Worm (Caenorhabditis elegans) whole organism, L1 larva: ENCODE measurements around the gene lido-4.

Experiments used
- C04F5.9 ChIP-seq: sonication (generic microtip); optimal IDR thresholded peaks from 2 replicates; lab custom pipeline; 2016; ENCODE audit warnings: missing genetic modification characterization, missing compliant biosample characterization
- F16B12.6 ChIP-seq: fragments of 150-350 bp; optimal IDR thresholded peaks from 2 replicates; lab custom pipeline; 2014; ENCODE audit warnings: missing biosample characterization, missing genetic modification characterization
- Y116A8C.19 ChIP-seq: sonication (generic microtip); optimal IDR thresholded peaks from 2 replicates; lab custom pipeline; 2016; ENCODE audit warnings: missing compliant biosample characterization, missing genetic modification characterization, borderline replicate concordance
- blmp-1 ChIP-seq: fragments of 150-350 bp; optimal IDR thresholded peaks from 2 replicates; lab custom pipeline; 2014; ENCODE audit warnings: missing biosample characterization, missing genetic modification characterization
- ceh-63 ChIP-seq: fragments of 200-800 bp; sonication (Bioruptor generic); optimal IDR thresholded peaks from 2 replicates; lab custom pipeline; 2018; ENCODE audit warnings: mild to moderate bottlenecking, missing genetic modification characterization, missing compliant biosample characterization
- ceh-88 ChIP-seq: fragments of 200-800 bp; sonication (Bioruptor generic); IDR thresholded peaks from 2 replicates; pipeline ENCODE4 v1.3.6; 2022; ENCODE audit warnings: missing genetic modification characterization, missing compliant biosample characterization
- ces-1 ChIP-seq: fragments of 150-350 bp; optimal IDR thresholded peaks from 2 replicates; lab custom pipeline; 2014; ENCODE audit warnings: missing biosample characterization, missing genetic modification reagents, missing genetic modification characterization
- dpl-1 ChIP-seq, 3 experiments: fragments of 150-350 bp in 2 of 3; sonication (generic microtip) in 1 of 3; optimal IDR thresholded peaks; 2 replicates each; lab custom pipeline; 2014 to 2017; ENCODE audit warnings: missing biosample characterization in 3 of 3, missing genetic modification characterization in 3 of 3, missing genetic modification reagents in 3 of 3
- dsc-1 ChIP-seq: sonication (generic microtip); optimal IDR thresholded peaks from 2 replicates; lab custom pipeline; 2016; ENCODE audit warnings: mild to moderate bottlenecking, missing genetic modification characterization, missing compliant biosample characterization
- efl-1 ChIP-seq, 4 experiments: fragments of 150-350 bp; optimal IDR thresholded peaks in 3 of 4; peaks in 1 of 4; 1 replicate in 1 of 4; 2 replicates in 3 of 4; lab custom pipeline; 2014; ENCODE audit warnings: missing biosample characterization in 2 of 4, missing genetic modification characterization in 2 of 4, missing genetic modification reagents in 2 of 4
- efl-3 ChIP-seq: fragments of 200-800 bp; sonication (Bioruptor generic); optimal IDR thresholded peaks from 2 replicates; lab custom pipeline; 2018; ENCODE audit warnings: mild to moderate bottlenecking, missing genetic modification characterization, missing compliant biosample characterization
- egl-27 ChIP-seq, 2 experiments: fragments of 150-350 bp in 1 of 2; sonication (generic microtip); optimal IDR thresholded peaks; 3 replicates each; lab custom pipeline; 2017 to 2018; ENCODE audit warnings: missing biosample characterization in 2 of 2, missing genetic modification characterization in 2 of 2, missing genetic modification reagents in 2 of 2
- elt-2 ChIP-seq: sonication (generic microtip); optimal IDR thresholded peaks from 2 replicates; lab custom pipeline; 2016; ENCODE audit warnings: missing genetic modification characterization, mild to moderate bottlenecking, inconsistent platforms, missing compliant biosample characterization, missing genetic modification reagents
- elt-3 ChIP-seq, 6 experiments: fragments of 150-350 bp in 1 of 6; sonication (generic microtip); optimal IDR thresholded peaks; 2 replicates each; lab custom pipeline; 2017 to 2018; ENCODE audit warnings: missing biosample characterization in 6 of 6, missing genetic modification characterization in 6 of 6, inconsistent platforms in 1 of 6
- ets-5 ChIP-seq: fragments of 200-800 bp; sonication (Bioruptor generic); IDR thresholded peaks from 2 replicates; pipeline ENCODE4 v1.3.6; 2022; ENCODE audit warnings: missing genetic modification characterization, missing compliant biosample characterization
- fkh-10 ChIP-seq: sonication (generic microtip); optimal IDR thresholded peaks from 2 replicates; lab custom pipeline; 2017; ENCODE audit warnings: missing biosample characterization, missing genetic modification reagents, missing genetic modification characterization
- fkh-4 ChIP-seq: sonication (generic microtip); optimal IDR thresholded peaks from 2 replicates; lab custom pipeline; 2016; ENCODE audit warnings: missing compliant biosample characterization, missing genetic modification characterization, borderline replicate concordance
- fos-1 ChIP-seq: fragments of 150-350 bp; optimal IDR thresholded peaks from 2 replicates; lab custom pipeline; 2014; ENCODE audit warnings: missing biosample characterization, missing genetic modification characterization
- hlh-17 ChIP-seq: fragments of 200-800 bp; sonication (Bioruptor generic); optimal IDR thresholded peaks from 2 replicates; lab custom pipeline; 2018; ENCODE audit warnings: missing genetic modification characterization, mild to moderate bottlenecking, missing compliant biosample characterization, moderate library complexity, borderline replicate concordance
- hlh-4 ChIP-seq: sonication (generic microtip); optimal IDR thresholded peaks from 2 replicates; lab custom pipeline; 2016; ENCODE audit warnings: mild to moderate bottlenecking, missing genetic modification characterization, missing compliant biosample characterization
- isw-1 ChIP-seq: fragments of 200-800 bp; sonication (Bioruptor generic); IDR thresholded peaks from 2 replicates; pipeline ENCODE4 v1.3.6; 2022; ENCODE audit warnings: missing genetic modification characterization, missing compliant biosample characterization
- lin-13 ChIP-seq: fragments of 150-350 bp; optimal IDR thresholded peaks from 2 replicates; lab custom pipeline; 2014; ENCODE audit warnings: missing biosample characterization, missing genetic modification reagents, missing genetic modification characterization
- lin-14 ChIP-seq: fragments of 200-800 bp; sonication (Bioruptor generic); optimal IDR thresholded peaks from 2 replicates; lab custom pipeline; 2018; ENCODE audit warnings: mild to moderate bottlenecking, missing genetic modification characterization, moderate library complexity, missing compliant biosample characterization
- lin-15B ChIP-seq: fragments of 150-350 bp; sonication (generic microtip); optimal IDR thresholded peaks from 3 replicates; lab custom pipeline; 2014; ENCODE audit warnings: missing biosample characterization, missing genetic modification characterization
- lin-39 ChIP-seq: fragments of 150-350 bp; optimal IDR thresholded peaks from 2 replicates; lab custom pipeline; 2014; ENCODE audit warnings: missing biosample characterization, missing genetic modification reagents, missing genetic modification characterization
- lsy-2 ChIP-seq, 2 experiments: fragments of 150-350 bp; optimal IDR thresholded peaks; 2 replicates each; lab custom pipeline; 2014; ENCODE audit warnings: missing biosample characterization in 2 of 2, missing genetic modification characterization in 2 of 2
- mab-9 ChIP-seq: fragments of 200-800 bp; sonication (Bioruptor generic); IDR thresholded peaks from 2 replicates; pipeline ENCODE4 v1.3.6; 2022; ENCODE audit warnings: missing genetic modification reagents, missing genetic modification characterization, missing compliant biosample characterization
- mdl-1 ChIP-seq, 2 experiments: fragments of 150-350 bp; optimal IDR thresholded peaks; 2 replicates each; lab custom pipeline; 2014 to 2017; ENCODE audit warnings: missing biosample characterization in 2 of 2, missing genetic modification characterization in 2 of 2, inconsistent platforms in 1 of 2
- mep-1 ChIP-seq: fragments of 150-350 bp; optimal IDR thresholded peaks from 2 replicates; lab custom pipeline; 2014; ENCODE audit warnings: missing biosample characterization, missing genetic modification characterization
- nhr-12 ChIP-seq: sonication (generic microtip); optimal IDR thresholded peaks from 2 replicates; lab custom pipeline; 2017; ENCODE audit warnings: missing biosample characterization, missing genetic modification characterization
- nhr-237 ChIP-seq: fragments of 150-350 bp; optimal IDR thresholded peaks from 2 replicates; lab custom pipeline; 2014; ENCODE audit warnings: missing biosample characterization, missing genetic modification characterization
- nhr-28 ChIP-seq: fragments of 150-350 bp; optimal IDR thresholded peaks from 2 replicates; lab custom pipeline; 2014; ENCODE audit warnings: missing biosample characterization, missing genetic modification characterization
- nhr-84 ChIP-seq: sonication (generic microtip); optimal IDR thresholded peaks from 2 replicates; lab custom pipeline; 2017; ENCODE audit warnings: missing biosample characterization, missing genetic modification characterization
- nhr-90 ChIP-seq: sonication (generic microtip); optimal IDR thresholded peaks from 2 replicates; lab custom pipeline; 2016; ENCODE audit warnings: mild to moderate bottlenecking, missing genetic modification characterization, missing compliant biosample characterization; ENCODE audit not compliant: poor library complexity
- rnt-1 ChIP-seq: sonication (generic microtip); optimal IDR thresholded peaks from 2 replicates; lab custom pipeline; 2016; ENCODE audit warnings: mild to moderate bottlenecking, missing genetic modification characterization, moderate library complexity, missing compliant biosample characterization
- skn-1 ChIP-seq: fragments of 150-350 bp; optimal IDR thresholded peaks from 2 replicates; lab custom pipeline; 2014; ENCODE audit warnings: missing biosample characterization, missing genetic modification characterization
- snpc-4 ChIP-seq: fragments of 150-350 bp; optimal IDR thresholded peaks from 2 replicates; lab custom pipeline; 2014; ENCODE audit warnings: missing biosample characterization, missing genetic modification characterization
- snu-23 ChIP-seq: sonication (generic microtip); optimal IDR thresholded peaks from 2 replicates; lab custom pipeline; 2016; ENCODE audit warnings: missing genetic modification characterization, missing compliant biosample characterization
- sptf-1 ChIP-seq: fragments of 150-350 bp; optimal IDR thresholded peaks from 2 replicates; lab custom pipeline; 2014; ENCODE audit warnings: missing biosample characterization, missing genetic modification characterization
- swsn-7 ChIP-seq: sonication (generic microtip); optimal IDR thresholded peaks from 2 replicates; lab custom pipeline; 2016; ENCODE audit warnings: missing genetic modification characterization, missing compliant biosample characterization
- tbx-2 ChIP-seq: sonication (generic microtip); optimal IDR thresholded peaks from 2 replicates; lab custom pipeline; 2016; ENCODE audit warnings: missing genetic modification characterization, missing compliant biosample characterization
- unc-130 ChIP-seq: fragments of 150-350 bp; optimal IDR thresholded peaks from 2 replicates; lab custom pipeline; 2017; ENCODE audit warnings: missing biosample characterization, missing genetic modification characterization, inconsistent platforms
- unc-86 ChIP-seq: sonication (generic microtip); optimal IDR thresholded peaks from 2 replicates; lab custom pipeline; 2016; ENCODE audit warnings: missing genetic modification characterization, missing compliant biosample characterization
- unc-98 ChIP-seq: fragments of 200-800 bp; sonication (Bioruptor generic); IDR thresholded peaks from 2 replicates; pipeline ENCODE4 v1.3.6; 2022; ENCODE audit warnings: missing genetic modification characterization, missing compliant biosample characterization
- vab-15 ChIP-seq: sonication (generic microtip); optimal IDR thresholded peaks from 2 replicates; lab custom pipeline; 2017; ENCODE audit warnings: missing genotype, mild to moderate bottlenecking, missing genetic modification characterization, missing compliant biosample characterization
- zag-1 ChIP-seq: fragments of 150-350 bp; optimal IDR thresholded peaks from 2 replicates; lab custom pipeline; 2014; ENCODE audit warnings: missing biosample characterization, missing genetic modification characterization
- zip-4 ChIP-seq: fragments of 200-800 bp; sonication (Bioruptor generic); optimal IDR thresholded peaks from 2 replicates; lab custom pipeline; 2018; ENCODE audit warnings: mild to moderate bottlenecking, missing genetic modification characterization, moderate library complexity, missing compliant biosample characterization
- ztf-4 ChIP-seq: fragments of 150-350 bp; optimal IDR thresholded peaks from 2 replicates; lab custom pipeline; 2014; ENCODE audit warnings: missing biosample characterization, missing genetic modification characterization

lido-4 gene

ce11 chrX:17062165-17062564 is 45.4 kb downstream of the lido-4 start (continued):
- TF ChIP-seq F16B12.6 (tag; lab: Kevin White, UChicago) (no peak), lin-14 (GFP tag; lab: Kevin White, UChicago) (peak; percentile 70), hlh-4 (no peak), nhr-84 (tag; lab: Kevin White, UChicago) (no peak), fos-1 (no peak), snu-23 (GFP tag; lab: Kevin White, UChicago) (peak; percentile 46), dsc-1 (tag; lab: Kevin White, UChicago) (peak; percentile 93), ces-1 (GFP tag; lab: Kevin White, UChicago) (no peak), ceh-88 (GFP tag; lab: Robert Waterston, UW) (no peak), skn-1 (tag; lab: Kevin White, UChicago) (no peak), hlh-17 (no peak), isw-1 (GFP tag; lab: Robert Waterston, UW) (no peak), fkh-10 (GFP tag; lab: Kevin White, UChicago) (no peak), fkh-4 (tag; lab: Kevin White, UChicago) (peak; percentile 71), egl-27 (tag; optimal IDR thresholded peaks at IDR 0.05; lab: Kevin White, UChicago) (no peak), nhr-90 (tag; lab: Kevin White, UChicago) (peak; percentile 9), nhr-28 (tag; lab: Kevin White, UChicago) (no peak), lsy-2 (tag; optimal IDR thresholded peaks at IDR 0.05; lab: Kevin White, UChicago) (peak in 1 of 2 experiments; percentile 22), rnt-1 (no peak), dpl-1 (GFP tag; optimal IDR thresholded peaks at IDR 0.05; lab: Kevin White, UChicago) (no peak), vab-15 (peak; percentile 30), unc-86 (no peak), C04F5.9 (tag; lab: Kevin White, UChicago) (no peak), efl-1 (optimal IDR thresholded peaks at IDR 0.05; lab: Kevin White, UChicago) (no peak), efl-1 (GFP tag; optimal IDR thresholded peaks at IDR 0.05 in 1 of 2; lab: Kevin White, UChicago) (no peak), nhr-237 (no peak), mab-9 (GFP tag; lab: Robert Waterston, UW) (no peak), elt-3 (tag; optimal IDR thresholded peaks at IDR 0.05; lab: Kevin White, UChicago) (peak in 2 of 6 experiments; percentile 69 to 95), nhr-12 (tag; lab: Kevin White, UChicago) (no peak), lin-15B (tag; lab: Kevin White, UChicago) (no peak), zip-4 (GFP tag; lab: Kevin White, UChicago) (no peak), lin-13 (GFP tag; lab: Kevin White, UChicago) (no peak)
- TF ChIP-seq, all 84 proteins: peak for 19

DNA sequence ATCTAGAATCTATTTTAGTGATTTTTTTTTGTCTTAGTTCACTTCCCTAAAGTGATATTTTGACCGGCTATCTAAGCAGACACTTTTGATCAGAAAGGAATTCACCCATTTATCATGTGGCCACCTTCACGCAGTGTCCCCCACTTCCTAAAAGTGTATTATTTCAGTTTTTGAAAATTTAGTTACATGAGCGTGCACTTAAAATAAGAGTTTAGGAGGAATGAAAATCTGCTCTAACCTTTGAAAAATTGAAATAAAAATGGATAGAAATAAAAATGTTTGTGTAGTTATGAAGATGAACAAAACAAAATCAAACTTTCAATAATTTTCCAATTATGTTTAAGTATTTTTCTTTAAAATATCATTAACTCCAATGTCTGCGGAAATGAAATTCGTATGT is 47.8 kb downstream of the lido-4 start:
- no peak for TF ChIP-seq Y116A8C.19
- no peak for TF ChIP-seq sptf-1 (tag; lab: Kevin White, UChicago)
- TF ChIP-seq mab-9 (GFP tag; lab: Robert Waterston, UW): no peak
- no peak for TF ChIP-seq efl-1 (optimal IDR thresholded peaks at IDR 0.05; lab: Kevin White, UChicago)
- TF ChIP-seq efl-1 (GFP tag; optimal IDR thresholded peaks at IDR 0.05 in 1 of 2; lab: Kevin White, UChicago): peak in 1 of 2 experiments; percentile 91

ce11 chrX:17058340-17058739 is 49.2 kb downstream of the lido-4 start:
- TF ChIP-seq sptf-1 (tag; lab: Kevin White, UChicago) (no peak), lin-14 (GFP tag; lab: Kevin White, UChicago) (peak; percentile 58), mdl-1 (tag; optimal IDR thresholded peaks at IDR 0.05; lab: Kevin White, UChicago) (peak in 1 of 2 experiments; percentile 55), efl-1 (optimal IDR thresholded peaks at IDR 0.05; lab: Kevin White, UChicago) (no peak), efl-1 (GFP tag; optimal IDR thresholded peaks at IDR 0.05 in 1 of 2; lab: Kevin White, UChicago) (no peak), swsn-7 (no peak), mep-1 (tag; lab: Kevin White, UChicago) (no peak), ceh-63 (GFP tag; lab: Kevin White, UChicago) (no peak), nhr-237 (no peak), F16B12.6 (tag; lab: Kevin White, UChicago) (no peak), blmp-1 (tag; lab: Kevin White, UChicago) (peak; percentile 19), snu-23 (GFP tag; lab: Kevin White, UChicago) (peak; percentile 19), isw-1 (GFP tag; lab: Robert Waterston, UW) (no peak), efl-3 (GFP tag; lab: Kevin White, UChicago) (no peak), hlh-4 (no peak), unc-130 (tag; lab: Kevin White, UChicago) (peak; percentile 38), unc-98 (no peak), lin-39 (tag; lab: Kevin White, UChicago) (no peak), ets-5 (GFP tag; lab: Robert Waterston, UW) (no peak), skn-1 (tag; lab: Kevin White, UChicago) (no peak), zag-1 (tag; lab: Kevin White, UChicago) (no peak), Y116A8C.19 (no peak), snpc-4 (tag; lab: Kevin White, UChicago) (no peak), tbx-2 (no peak), fkh-4 (tag; lab: Kevin White, UChicago) (no peak), ztf-4 (tag; lab: Kevin White, UChicago) (no peak), elt-2 (no peak)
